Fruit fly (Drosophila melanogaster): ENCODE measurements around the gene FER.

FER gene

DNA sequence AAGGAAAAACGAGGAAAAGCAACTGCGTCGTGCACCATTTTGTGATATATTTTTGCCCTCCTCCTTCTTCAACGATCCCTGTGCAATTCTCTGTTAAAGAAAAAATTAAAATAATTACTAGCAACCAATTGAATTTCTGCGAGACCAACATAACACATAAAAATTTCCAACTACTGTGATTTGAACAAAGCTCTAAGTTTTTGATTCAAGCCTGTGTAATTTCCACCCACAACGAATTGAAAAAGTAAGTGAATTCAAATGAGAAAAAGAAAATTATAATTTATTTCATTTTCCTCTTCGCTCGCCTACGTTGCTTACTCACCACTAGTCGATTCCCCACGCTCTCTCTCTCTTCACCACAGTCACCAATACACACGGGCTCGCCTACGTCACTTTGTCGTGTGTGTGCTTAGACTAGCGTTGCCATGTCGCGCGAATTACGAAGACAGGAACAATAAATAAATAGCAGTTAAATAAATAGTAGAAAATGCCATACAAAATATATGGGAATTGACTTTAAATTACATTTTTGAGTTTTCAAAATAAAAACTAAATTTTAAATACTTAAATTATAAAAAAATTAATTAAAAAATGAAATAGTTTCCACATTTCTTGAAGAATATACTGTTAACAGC lies 52.0 kb downstream of the FER start (continued):
- TF ChIP-seq her (GFP tag; optimal IDR thresholded peaks at IDR 0.05) (no peak), CG8359 (GFP tag; optimal IDR thresholded peaks at IDR 0.05; ENCODE audit: borderline replicate concordance) (no peak), Sox100B (GFP tag; optimal IDR thresholded peaks at IDR 0.05) (peak; percentile 57), mam (GFP tag; optimal IDR thresholded peaks at IDR 0.05) (peak; percentile 8), pnt (GFP tag; optimal IDR thresholded peaks at IDR 0.05) (no peak), CG9609 (GFP tag; optimal IDR thresholded peaks at IDR 0.05) (no peak), CG13287 (GFP tag; IDR thresholded peaks at IDR 0.05; ENCODE audit: partially characterized antibody) (no peak), row (GFP tag; IDR thresholded peaks at IDR 0.05) (peak; percentile 41; the same call in 1 of the 3 replicates), amos (GFP tag; IDR thresholded peaks at IDR 0.05; ENCODE audit: partially characterized antibody) (no peak), CG9215 (GFP tag; IDR thresholded peaks at IDR 0.05) (no peak), CG8924 (tag; optimal IDR thresholded peaks at IDR 0.05) (peak; percentile 76), org-1 (GFP tag; optimal IDR thresholded peaks at IDR 0.05) (no peak), exex (tag; optimal IDR thresholded peaks at IDR 0.05) (no peak), CG3407 (GFP tag; optimal IDR thresholded peaks at IDR 0.05) (peak; percentile 30), CG14965 (GFP tag; optimal IDR thresholded peaks at IDR 0.05; ENCODE audit: borderline replicate concordance) (no peak), Opbp (GFP tag; IDR thresholded peaks at IDR 0.05; ENCODE audit: partially characterized antibody) (no peak), Awh (GFP tag; IDR thresholded peaks at IDR 0.05) (no peak), jumu (GFP tag; optimal IDR thresholded peaks at IDR 0.05) (no peak), CG12155 (GFP tag; optimal IDR thresholded peaks at IDR 0.05) (peak; percentile 43), Atf-2 (GFP tag; optimal IDR thresholded peaks at IDR 0.05) (no peak), chif (GFP tag; optimal IDR thresholded peaks at IDR 0.05) (no peak), p53 (GFP tag; optimal IDR thresholded peaks at IDR 0.05) (no peak), Ets65A (GFP tag) (no peak), inv (GFP tag; IDR thresholded peaks at IDR 0.05; ENCODE audit: partially characterized antibody) (no peak), CG13123 (GFP tag; optimal IDR thresholded peaks at IDR 0.05) (no peak), hkb (optimal IDR thresholded peaks at IDR 0.05) (no peak), hkb (GFP tag; IDR thresholded peaks at IDR 0.05) (peak; percentile 57; the same call in 1 of the 2 replicates), CG30020 (tag; optimal IDR thresholded peaks at IDR 0.05) (peak; percentile 26), lab (GFP tag; optimal IDR thresholded peaks at IDR 0.05) (peak; percentile 80), sqz (GFP tag; optimal IDR thresholded peaks at IDR 0.05) (peak; percentile 68), knrl (GFP tag; IDR thresholded peaks at IDR 0.05; ENCODE audit: partially characterized antibody) (no peak), CG10267 (tag; optimal IDR thresholded peaks at IDR 0.05) (peak; percentile 46), fru (optimal IDR thresholded peaks at IDR 0.05) (no peak), sens (GFP tag) (peak; percentile 73), CG6854 (GFP tag; optimal IDR thresholded peaks at IDR 0.05) (peak; percentile 61), gcm2 (GFP tag; optimal IDR thresholded peaks at IDR 0.05) (no peak), mld (GFP tag; IDR thresholded peaks at IDR 0.05; ENCODE audit: partially characterized antibody) (no peak), cato (GFP tag; optimal IDR thresholded peaks at IDR 0.05; ENCODE audit: borderline replicate concordance) (no peak), CG1792 (GFP tag; optimal IDR thresholded peaks at IDR 0.05) (no peak), CG6654 (GFP tag; optimal IDR thresholded peaks at IDR 0.05) (no peak), CG14860 (GFP tag; IDR thresholded peaks at IDR 0.05; ENCODE audit: partially characterized antibody) (no peak), Hr3 (GFP tag; optimal IDR thresholded peaks at IDR 0.05) (no peak), esg (GFP tag; conservative IDR thresholded peaks at IDR 0.05) (no peak), Bteb2 (GFP tag; optimal IDR thresholded peaks at IDR 0.05) (no peak), ftz-f1 (GFP tag; optimal IDR thresholded peaks at IDR 0.05) (peak; percentile 11), CkIIα-i1 (GFP tag; IDR thresholded peaks at IDR 0.05) (no peak), cas (GFP tag; IDR thresholded peaks at IDR 0.05) (no peak), scrt (GFP tag; optimal IDR thresholded peaks at IDR 0.05) (peak; percentile 22), lov (optimal IDR thresholded peaks at IDR 0.05) (no peak), lov (GFP tag; IDR thresholded peaks at IDR 0.05) (no peak), Doc2 (GFP tag; IDR thresholded peaks at IDR 0.05) (no peak)

Measured in whole organism, embryonic.